Fruit fly (Drosophila melanogaster): ENCODE measurements around the gene sun.
"Not testable (repeated sequence)": the region's sequence is repeated elsewhere in the genome, so short reads cannot be mapped to it uniquely, and the experiment has no call there.

Gene sun

DNA sequence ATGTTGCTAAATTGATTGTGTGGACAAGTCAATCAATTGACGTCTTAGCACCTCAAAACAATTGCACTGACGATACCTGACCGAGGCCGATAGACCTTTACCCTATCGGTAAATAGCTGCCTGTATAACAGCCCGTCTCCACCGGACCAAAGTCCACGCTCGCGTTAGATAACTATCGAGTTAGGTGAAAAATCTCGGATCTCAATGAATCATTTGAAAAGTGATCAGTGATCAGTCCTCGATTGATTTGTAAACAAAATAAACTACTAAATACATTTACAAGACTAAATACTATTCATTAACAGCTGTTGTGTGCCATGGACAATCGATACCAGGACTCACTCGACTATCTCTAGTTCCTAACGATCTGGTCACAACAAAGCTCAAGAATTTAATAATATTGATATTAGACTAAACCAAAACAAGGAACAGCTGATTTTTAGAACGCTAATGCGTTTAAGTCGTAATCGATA, 49.9 kb downstream of the sun start, which contains the start of the genes sordd2 and CG15602:
Gene sordd2, minus strand, starts transcription at position 78 of the 473 bp plus-strand sequence.
Gene CG15602, plus strand, starts transcription at position 342 of the 473 bp plus-strand sequence.
- TF ChIP-seq CG17801 (GFP tag; optimal IDR thresholded peaks at IDR 0.05; ENCODE audit: partially characterized antibody), result not testable (repeated sequence)

All from ovary, adult (tissue).